Worm (Caenorhabditis elegans): Measurements from ENCODE around the gene fbxa-61.

DNA sequence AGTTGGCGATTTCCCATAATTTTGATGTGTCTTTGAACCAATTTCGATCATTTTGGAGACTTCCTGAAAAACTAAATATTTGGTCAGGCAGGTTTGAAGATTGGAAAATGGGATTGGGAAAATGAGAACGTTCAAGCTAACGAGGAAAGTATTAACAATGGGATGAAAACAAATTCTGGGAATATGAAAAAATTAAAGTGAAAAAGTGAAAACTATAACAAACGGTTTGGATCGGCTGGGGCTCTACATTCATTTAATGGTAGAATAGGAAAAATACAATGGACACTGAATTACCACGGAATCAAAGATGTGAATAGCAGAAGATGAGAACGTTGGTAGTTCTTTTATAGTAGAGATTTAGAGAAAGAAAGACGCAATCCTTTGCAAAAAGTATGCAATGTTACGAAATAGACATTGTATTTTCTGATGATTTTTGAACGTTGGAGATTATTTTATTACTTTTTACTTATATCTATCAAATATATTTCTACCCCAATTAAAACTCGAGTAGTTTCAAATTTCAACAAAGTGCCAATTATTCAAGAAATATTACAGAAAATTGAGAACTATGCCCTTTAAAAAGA is 49.7 kb downstream of the fbxa-61 start, which contains the start of gene fbxa-50:
- TF ChIP-seq sea-1 (GFP tag; conservative IDR thresholded peaks at IDR 0.05) (no peak), ama-1 (optimal IDR thresholded peaks at IDR 0.05) (no peak), ceh-13 (GFP tag; optimal IDR thresholded peaks at IDR 0.05) (no peak)

Data from whole organism, early embryonic.